Worm (Caenorhabditis elegans) whole organism, L4 larva: ENCODE data around the gene C14F11.7.
A peak's percentile ranks its signal among the peaks of the same experiment; 100 is the strongest.

ENCODE experiments used
- D1046.2 ChIP-seq: fragments of 200-800 bp; sonication (Bioruptor generic); IDR thresholded peaks from 2 replicates; pipeline ENCODE4 v1.3.6; 2022; ENCODE audit warnings: missing genetic modification characterization, missing compliant biosample characterization
- F10B5.3 ChIP-seq: sonication (generic microtip); optimal IDR thresholded peaks from 2 replicates; lab custom pipeline; 2016; ENCODE audit warnings: mild to moderate bottlenecking, missing genetic modification characterization, missing compliant biosample characterization
- F37D6.2 ChIP-seq: sonication (generic microtip); optimal IDR thresholded peaks from 2 replicates; lab custom pipeline; 2016; ENCODE audit warnings: mild to moderate bottlenecking, missing genetic modification characterization, missing compliant biosample characterization
- F44E2.7 ChIP-seq: fragments of 200-800 bp; sonication (Bioruptor generic); IDR thresholded peaks from 2 replicates; pipeline ENCODE4 v2.1.2; 2022; ENCODE audit warnings: missing genetic modification characterization, missing compliant biosample characterization
- T20F7.1 ChIP-seq: fragments of 200-800 bp; sonication (Bioruptor generic); optimal IDR thresholded peaks from 2 replicates; lab custom pipeline; 2018; ENCODE audit warnings: mild to moderate bottlenecking, missing genetic modification characterization, missing compliant biosample characterization
- T26A8.4 ChIP-seq: fragments of 200-800 bp; sonication (Bioruptor generic); IDR thresholded peaks from 2 replicates; pipeline ENCODE4 v1.3.6; 2022; ENCODE audit warnings: missing genetic modification characterization, missing compliant biosample characterization
- Y48G9A.11 ChIP-seq: fragments of 200-800 bp; sonication (Bioruptor generic); IDR thresholded peaks from 2 replicates; pipeline ENCODE4 v1.3.6; 2022; ENCODE audit warnings: missing genetic modification reagents, missing genetic modification characterization, missing compliant biosample characterization
- Y75B8A.6 ChIP-seq: fragments of 200-800 bp; sonication (Bioruptor generic); IDR thresholded peaks from 2 replicates; pipeline ENCODE4 v1.3.6; 2022; ENCODE audit warnings: missing genetic modification reagents, missing genetic modification characterization, missing compliant biosample characterization
- ZK546.5 ChIP-seq, 2 experiments: sonication (generic microtip); optimal IDR thresholded peaks; 2 replicates each; lab custom pipeline; 2017; ENCODE audit warnings: missing biosample characterization in 2 of 2, missing genetic modification characterization in 2 of 2
- aly-2 ChIP-seq: sonication (generic microtip); optimal IDR thresholded peaks from 2 replicates; lab custom pipeline; 2018; ENCODE audit warnings: missing biosample characterization, missing genetic modification characterization
- ama-1 ChIP-seq: fragments of 150-350 bp; optimal IDR thresholded peaks from 2 replicates; lab custom pipeline; 2014; ENCODE audit warnings: inconsistent platforms, mixed read lengths
- arid-1 ChIP-seq: fragments of 200-800 bp; sonication (Bioruptor generic); conservative IDR thresholded peaks from 2 replicates; pipeline ENCODE4 v1.3.6; 2022; ENCODE audit warnings: missing genetic modification reagents, missing genetic modification characterization, missing compliant biosample characterization
- attf-4 ChIP-seq: sonication (generic microtip); optimal IDR thresholded peaks from 3 replicates; lab custom pipeline; 2017; ENCODE audit warnings: missing biosample characterization, missing genetic modification characterization
- ceh-28 ChIP-seq: fragments of 150-350 bp; optimal IDR thresholded peaks from 2 replicates; lab custom pipeline; 2014; ENCODE audit warnings: missing biosample characterization, missing genetic modification reagents, missing genetic modification characterization
- ceh-32 ChIP-seq: sonication (generic microtip); optimal IDR thresholded peaks from 2 replicates; lab custom pipeline; 2016; ENCODE audit warnings: mild to moderate bottlenecking, missing genetic modification characterization, missing compliant biosample characterization; ENCODE audit not compliant: poor library complexity
- ceh-44 ChIP-seq: fragments of 200-800 bp; sonication (Bioruptor generic); IDR thresholded peaks from 2 replicates; pipeline ENCODE4 v1.3.6; 2022; ENCODE audit warnings: missing genetic modification reagents, missing genetic modification characterization, missing compliant biosample characterization
- ceh-62 ChIP-seq: sonication (generic microtip); optimal IDR thresholded peaks from 2 replicates; lab custom pipeline; 2017; ENCODE audit warnings: missing biosample characterization, missing genetic modification characterization
- daf-19 ChIP-seq: fragments of 200-800 bp; sonication (Bioruptor generic); conservative IDR thresholded peaks from 2 replicates; pipeline ENCODE4 v1.3.6; 2022; ENCODE audit warnings: missing genetic modification characterization, missing compliant biosample characterization
- daf-8 ChIP-seq: fragments of 200-800 bp; sonication (Bioruptor generic); IDR thresholded peaks from 2 replicates; pipeline ENCODE4 v1.3.6; 2022; ENCODE audit warnings: missing genetic modification characterization, missing compliant biosample characterization
- dve-1 ChIP-seq: sonication (generic microtip); optimal IDR thresholded peaks from 2 replicates; lab custom pipeline; 2017; ENCODE audit warnings: antibody characterized with exemption, mild to moderate bottlenecking, missing genetic modification characterization, missing compliant biosample characterization; ENCODE audit not compliant: insufficient read depth
- fos-1 ChIP-seq: fragments of 150-350 bp; optimal IDR thresholded peaks from 2 replicates; lab custom pipeline; 2014; ENCODE audit warnings: missing biosample characterization, missing genetic modification characterization
- gei-8 ChIP-seq: fragments of 200-800 bp; sonication (Bioruptor generic); optimal IDR thresholded peaks from 2 replicates; lab custom pipeline; 2018; ENCODE audit warnings: mild to moderate bottlenecking, missing genetic modification characterization, missing compliant biosample characterization
- hif-1 ChIP-seq, 2 experiments: sonication (generic microtip); optimal IDR thresholded peaks; 2 replicates each; lab custom pipeline; 2016 to 2017; ENCODE audit warnings: missing compliant biosample characterization in 2 of 2, missing genetic modification characterization in 2 of 2, missing genetic modification reagents in 2 of 2, missing genotype in 2 of 2, mild to moderate bottlenecking in 1 of 2
- lin-1 ChIP-seq: fragments of 200-800 bp; sonication (Bioruptor generic); IDR thresholded peaks from 2 replicates; pipeline ENCODE4 v1.3.6; 2022; ENCODE audit warnings: missing genetic modification reagents, missing genetic modification characterization, missing compliant biosample characterization
- lin-15B ChIP-seq: fragments of 150-350 bp; sonication (generic microtip); optimal IDR thresholded peaks from 3 replicates; lab custom pipeline; 2014; ENCODE audit warnings: missing biosample characterization, missing genetic modification characterization
- lin-29 ChIP-seq: fragments of 200-800 bp; sonication (Bioruptor generic); IDR thresholded peaks from 2 replicates; pipeline ENCODE4 v1.3.6; 2022; ENCODE audit warnings: missing genetic modification reagents, missing genetic modification characterization, missing compliant biosample characterization
- mdl-1 ChIP-seq, 2 experiments: fragments of 150-350 bp in 1 of 2; sonication (generic microtip) in 1 of 2; optimal IDR thresholded peaks; 2 replicates each; lab custom pipeline; 2014 to 2017; ENCODE audit warnings: missing biosample characterization in 2 of 2, missing genetic modification characterization in 2 of 2
- mdt-29 ChIP-seq: fragments of 200-800 bp; sonication (Bioruptor generic); IDR thresholded peaks from 2 replicates; pipeline ENCODE4 v1.3.6; 2022; ENCODE audit warnings: missing genetic modification reagents, missing genetic modification characterization, missing compliant biosample characterization
- mep-1 ChIP-seq: fragments of 150-350 bp; sonication (generic microtip); optimal IDR thresholded peaks from 3 replicates; lab custom pipeline; 2014; ENCODE audit warnings: missing biosample characterization, missing genetic modification characterization
- nhr-10 ChIP-seq: fragments of 150-350 bp; optimal IDR thresholded peaks from 2 replicates; lab custom pipeline; 2014; ENCODE audit warnings: missing biosample characterization, missing genetic modification characterization
- nhr-102 ChIP-seq: sonication (generic microtip); optimal IDR thresholded peaks from 2 replicates; lab custom pipeline; 2016; ENCODE audit warnings: mild to moderate bottlenecking, missing genetic modification characterization, moderate library complexity, missing compliant biosample characterization
- nhr-11 ChIP-seq: fragments of 150-350 bp; optimal IDR thresholded peaks from 2 replicates; lab custom pipeline; 2014; ENCODE audit warnings: missing biosample characterization, missing genetic modification characterization
- nhr-237 ChIP-seq: sonication (generic microtip); optimal IDR thresholded peaks from 2 replicates; lab custom pipeline; 2017; ENCODE audit warnings: missing biosample characterization, missing genetic modification characterization
- nhr-28 ChIP-seq: fragments of 150-350 bp; optimal IDR thresholded peaks from 2 replicates; lab custom pipeline; 2014; ENCODE audit warnings: missing biosample characterization, missing genetic modification characterization
- nhr-76 ChIP-seq: fragments of 150-350 bp; optimal IDR thresholded peaks from 2 replicates; lab custom pipeline; 2014; ENCODE audit warnings: missing biosample characterization, missing genetic modification characterization
- nhr-77 ChIP-seq: fragments of 150-350 bp; optimal IDR thresholded peaks from 2 replicates; lab custom pipeline; 2014; ENCODE audit warnings: missing biosample characterization, missing genetic modification characterization
- pha-4 ChIP-seq, 2 experiments: fragments of 150-350 bp in 1 of 2; fragments of 200-800 bp in 1 of 2; sonication (Bioruptor generic) in 1 of 2; IDR thresholded peaks in 1 of 2; optimal IDR thresholded peaks in 1 of 2; 2 replicates each; pipeline versions ENCODE4 v1.3.6 to Lab custom; 2014 to 2022; ENCODE audit warnings: missing genetic modification characterization in 2 of 2, missing genetic modification reagents in 2 of 2, missing biosample characterization in 1 of 2, missing compliant biosample characterization in 1 of 2
- php-3 ChIP-seq: fragments of 200-800 bp; sonication (Bioruptor generic); IDR thresholded peaks from 2 replicates; pipeline ENCODE4 v1.3.6; 2022; ENCODE audit warnings: missing genetic modification reagents, missing genetic modification characterization, missing compliant biosample characterization
- pqm-1 ChIP-seq: sonication (generic microtip); optimal IDR thresholded peaks from 2 replicates; lab custom pipeline; 2017; ENCODE audit warnings: missing biosample characterization, missing genetic modification characterization
- rbr-2 ChIP-seq: sonication (generic microtip); optimal IDR thresholded peaks from 2 replicates; lab custom pipeline; 2016; ENCODE audit warnings: missing genotype, missing genetic modification characterization, missing compliant biosample characterization
- sdz-12 ChIP-seq: fragments of 200-800 bp; sonication (Bioruptor generic); optimal IDR thresholded peaks from 2 replicates; lab custom pipeline; 2018; ENCODE audit warnings: mild to moderate bottlenecking, missing genetic modification characterization, missing compliant biosample characterization
- set-16 ChIP-seq: fragments of 200-800 bp; sonication (Bioruptor generic); IDR thresholded peaks from 2 replicates; pipeline ENCODE4 v1.3.6; 2022; ENCODE audit warnings: missing genetic modification reagents, missing genetic modification characterization, missing compliant biosample characterization
- snpc-4 ChIP-seq: fragments of 150-350 bp; optimal IDR thresholded peaks from 2 replicates; lab custom pipeline; 2014; ENCODE audit warnings: missing biosample characterization, missing genetic modification characterization
- spr-1 ChIP-seq: sonication (generic microtip); optimal IDR thresholded peaks from 2 replicates; lab custom pipeline; 2016; ENCODE audit warnings: mild to moderate bottlenecking, missing genetic modification characterization, missing compliant biosample characterization
- spr-3 ChIP-seq: fragments of 200-800 bp; sonication (Bioruptor generic); optimal IDR thresholded peaks from 2 replicates; lab custom pipeline; 2018; ENCODE audit warnings: mild to moderate bottlenecking, missing genetic modification characterization, missing compliant biosample characterization
- unc-130 ChIP-seq: sonication (generic microtip); optimal IDR thresholded peaks from 2 replicates; lab custom pipeline; 2016; ENCODE audit warnings: missing genetic modification reagents, missing genetic modification characterization, missing compliant biosample characterization
- unc-62 ChIP-seq, 3 experiments: fragments of 150-350 bp in 1 of 3; sonication (generic microtip); optimal IDR thresholded peaks in 2 of 3; peaks in 1 of 3; 1 replicate in 1 of 3; 2 replicates in 2 of 3; lab custom pipeline; 2014 to 2017; ENCODE audit warnings: missing biosample characterization in 3 of 3, missing genetic modification characterization in 3 of 3, missing genetic modification reagents in 3 of 3, missing genotype in 1 of 3
- zfp-3 ChIP-seq: fragments of 200-800 bp; sonication (Bioruptor generic); conservative IDR thresholded peaks from 2 replicates; pipeline ENCODE4 v1.3.6; 2022; ENCODE audit warnings: missing genetic modification reagents, missing genetic modification characterization, missing compliant biosample characterization
- zip-11 ChIP-seq: fragments of 200-800 bp; sonication (Bioruptor generic); IDR thresholded peaks from 2 replicates; pipeline ENCODE4 v1.3.6; 2022; ENCODE audit warnings: missing genetic modification characterization, missing compliant biosample characterization

The C14F11.7 gene

DNA sequence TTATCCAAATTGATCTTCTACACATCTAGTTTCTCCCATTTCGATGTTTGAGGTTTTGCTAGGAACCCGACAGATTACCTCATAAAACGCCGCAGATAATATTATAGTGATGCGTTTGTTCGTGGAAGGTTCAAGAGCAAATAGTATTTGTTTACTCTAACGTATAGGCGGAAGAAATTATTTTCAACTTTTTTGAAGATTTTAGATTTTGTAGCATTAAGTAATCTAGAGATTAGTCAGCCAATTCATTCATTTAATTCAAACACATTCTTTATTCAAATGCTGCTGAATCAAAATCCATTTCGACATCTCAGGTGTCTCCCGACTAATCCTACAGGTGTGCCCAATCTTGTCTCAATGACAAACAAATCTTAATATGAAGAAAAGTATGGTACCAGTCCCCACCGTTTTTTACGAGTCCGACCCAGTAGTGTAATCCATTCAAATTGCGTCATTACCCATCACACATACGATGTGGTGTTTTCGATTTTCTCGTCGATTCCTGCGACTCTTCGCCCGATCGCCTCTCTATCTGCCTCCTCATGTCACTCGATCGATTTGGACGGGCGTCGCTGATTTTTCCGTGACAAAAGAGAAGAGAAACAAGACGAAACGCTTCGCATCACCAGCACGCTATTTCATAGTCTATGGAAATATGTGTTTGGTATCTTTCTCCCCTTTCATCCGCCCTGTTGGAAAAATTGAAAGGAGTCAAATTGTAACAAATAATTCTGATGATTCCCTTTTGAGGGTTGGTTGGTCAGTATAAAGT lies 45.7 kb upstream of the C14F11.7 start (continued):
- 0 out of 2 replicates have a peak, but pooled peaks have one; percentile 28 for TF ChIP-seq Y48G9A.11 (GFP tag; lab: Robert Waterston, UW)
- TF ChIP-seq lin-1: no peak
- TF ChIP-seq arid-1: no peak
- TF ChIP-seq sdz-12 (GFP tag; lab: Kevin White, UChicago): no peak
- TF ChIP-seq nhr-237 (tag; lab: Kevin White, UChicago): no peak
- TF ChIP-seq T26A8.4: peak; percentile 85
- peak; percentile 85 for TF ChIP-seq nhr-28 (tag; lab: Kevin White, UChicago)
- no peak for TF ChIP-seq F44E2.7 (GFP tag; lab: Robert Waterston, UW)
- peak; percentile 43 for TF ChIP-seq spr-3 (GFP tag; lab: Kevin White, UChicago)
- no peak for TF ChIP-seq Y75B8A.6
- no peak; the same call in 1 of the 2 replicates for TF ChIP-seq set-16 (GFP tag; lab: Robert Waterston, UW)
- TF ChIP-seq rbr-2 (tag; lab: Kevin White, UChicago): peak; percentile 62
- TF ChIP-seq gei-8 (GFP tag; lab: Kevin White, UChicago): peak; percentile 61
- no peak for TF ChIP-seq lin-29

- TF ChIP-seq hif-1 (tag; optimal IDR thresholded peaks at IDR 0.05; lab: Kevin White, UChicago): no peak
- TF ChIP-seq snpc-4: no peak
- TF ChIP-seq lin-15B (tag; lab: Kevin White, UChicago): no peak
- TF ChIP-seq nhr-11: no peak
- no peak for TF ChIP-seq nhr-76 (tag; lab: Kevin White, UChicago)
- no peak for TF ChIP-seq nhr-10 (tag; lab: Kevin White, UChicago)
- peak; percentile 87 for TF ChIP-seq nhr-77 (tag; lab: Kevin White, UChicago)
- TF ChIP-seq F10B5.3 (tag; lab: Kevin White, UChicago): no peak
- no peak for TF ChIP-seq aly-2 (tag; lab: Kevin White, UChicago)
- TF ChIP-seq Y75B8A.6: no peak
- TF ChIP-seq F44E2.7 (GFP tag; lab: Robert Waterston, UW): no peak
- TF ChIP-seq F37D6.2 (tag; lab: Kevin White, UChicago): no peak
- no peak for TF ChIP-seq ceh-28 (tag; lab: Kevin White, UChicago)
- no peak for TF ChIP-seq ceh-62
- TF ChIP-seq php-3 (GFP tag; lab: Robert Waterston, UW): no peak
- TF ChIP-seq ama-1 (lab: Kevin White, UChicago): no peak
- no peak for TF ChIP-seq D1046.2 (GFP tag; lab: Robert Waterston, UW)
- TF ChIP-seq ZK546.5 (tag; optimal IDR thresholded peaks at IDR 0.05; lab: Kevin White, UChicago): no peak
- TF ChIP-seq unc-130 (GFP tag; lab: Kevin White, UChicago): no peak
- TF ChIP-seq daf-19 (GFP tag; lab: Robert Waterston, UW): no peak
- no peak for TF ChIP-seq nhr-102 (tag; lab: Kevin White, UChicago)
- no peak for TF ChIP-seq dve-1 (tag; lab: Kevin White, UChicago)
- TF ChIP-seq mdt-29 (GFP tag; lab: Robert Waterston, UW): no peak
- TF ChIP-seq pha-4 (GFP tag; IDR thresholded peaks at IDR 0.05; lab: Robert Waterston, UW): no peak
- no peak for TF ChIP-seq pha-4 (tag; optimal IDR thresholded peaks at IDR 0.05; lab: Kevin White, UChicago)
- TF ChIP-seq lin-29: no peak
- TF ChIP-seq T20F7.1 (GFP tag; lab: Kevin White, UChicago): peak; percentile 47
- peak; percentile 77 for TF ChIP-seq mep-1 (tag; lab: Kevin White, UChicago)
- no peak for TF ChIP-seq zfp-3
- TF ChIP-seq ceh-44 (GFP tag; lab: Robert Waterston, UW): no peak
- no peak for TF ChIP-seq zip-11
- no peak for TF ChIP-seq spr-1 (tag; lab: Kevin White, UChicago)
- TF ChIP-seq daf-8: no peak
- TF ChIP-seq mdl-1 (tag; optimal IDR thresholded peaks at IDR 0.05; lab: Kevin White, UChicago): no peak
- TF ChIP-seq unc-62 (GFP tag; optimal IDR thresholded peaks at IDR 0.05 in 1 of 2; lab: Kevin White, UChicago): no peak
- TF ChIP-seq unc-62 (tag; optimal IDR thresholded peaks at IDR 0.05; lab: Kevin White, UChicago): no peak
- TF ChIP-seq attf-4: no peak
- peak; percentile 10 for TF ChIP-seq fos-1 (tag; lab: Kevin White, UChicago)
- no peak for TF ChIP-seq pqm-1 (tag; lab: Kevin White, UChicago)
- no peak for TF ChIP-seq ceh-32 (tag; lab: Kevin White, UChicago)
Observed at ce11 chrX:6253566-6253898, 45.2 kb upstream of the C14F11.7 start.
